Worm (Caenorhabditis elegans) whole organism, early embryonic: Measurements from ENCODE around the gene ZK380.4.
"Not testable (repeated sequence)": the region's sequence is repeated elsewhere in the genome, so short reads cannot be mapped to it uniquely, and the experiment has no call there.

Experiments used
- B0310.2 ChIP-seq: sonication (generic microtip); optimal IDR thresholded peaks from 2 replicates; lab custom pipeline; 2016; ENCODE audit warnings: mild to moderate bottlenecking, missing genetic modification characterization, missing compliant biosample characterization
- F13C5.2 ChIP-seq: sonication (generic microtip); optimal IDR thresholded peaks from 2 replicates; lab custom pipeline; 2017; ENCODE audit warnings: mild to moderate bottlenecking, missing genetic modification characterization, inconsistent platforms, missing compliant biosample characterization
- aly-1 ChIP-seq: sonication (generic microtip); optimal IDR thresholded peaks from 2 replicates; lab custom pipeline; 2016; ENCODE audit warnings: missing genetic modification characterization, missing compliant biosample characterization
- ama-1 ChIP-seq: fragments of 150-350 bp; optimal IDR thresholded peaks from 2 replicates; lab custom pipeline; 2014
- ceh-13 ChIP-seq: fragments of 200-800 bp; sonication (Bioruptor generic); optimal IDR thresholded peaks from 2 replicates; lab custom pipeline; 2018; ENCODE audit warnings: mild to moderate bottlenecking, missing genetic modification characterization, missing compliant biosample characterization
- ceh-36 ChIP-seq: sonication (generic microtip); optimal IDR thresholded peaks from 2 replicates; lab custom pipeline; 2016; ENCODE audit warnings: missing genetic modification characterization, inconsistent platforms, missing compliant biosample characterization
- ets-7 ChIP-seq: sonication (generic microtip); optimal IDR thresholded peaks from 2 replicates; lab custom pipeline; 2016; ENCODE audit warnings: missing genotype, missing genetic modification characterization, missing compliant biosample characterization
- flt-1 ChIP-seq: fragments of 200-800 bp; sonication (Bioruptor generic); IDR thresholded peaks from 2 replicates; pipeline ENCODE4 v1.3.6; 2022; ENCODE audit warnings: missing genetic modification characterization, missing compliant biosample characterization
- hmbx-1 ChIP-seq: sonication (generic microtip); optimal IDR thresholded peaks from 2 replicates; lab custom pipeline; 2016; ENCODE audit warnings: mild to moderate bottlenecking, missing genetic modification characterization, missing compliant biosample characterization
- hmg-4 ChIP-seq: fragments of 200-800 bp; sonication (Bioruptor generic); optimal IDR thresholded peaks from 2 replicates; lab custom pipeline; 2018; ENCODE audit warnings: mild to moderate bottlenecking, missing genetic modification characterization, missing compliant biosample characterization
- hnd-1 ChIP-seq: sonication (generic microtip); optimal IDR thresholded peaks from 2 replicates; lab custom pipeline; 2016; ENCODE audit warnings: missing genetic modification characterization, missing compliant biosample characterization
- pes-1 ChIP-seq: fragments of 200-800 bp; sonication (Bioruptor generic); IDR thresholded peaks from 2 replicates; pipeline ENCODE4 v1.3.6; 2022; ENCODE audit warnings: missing genetic modification reagents, missing genetic modification characterization, missing compliant biosample characterization
- scrt-1 ChIP-seq: fragments of 200-800 bp; sonication (Bioruptor generic); IDR thresholded peaks from 2 replicates; pipeline ENCODE4 v1.3.6; 2022; ENCODE audit warnings: missing genetic modification characterization, missing compliant biosample characterization
- sea-1 ChIP-seq: fragments of 200-800 bp; sonication (Bioruptor generic); conservative IDR thresholded peaks from 2 replicates; pipeline ENCODE4 v1.3.6; 2022; ENCODE audit warnings: missing genetic modification characterization, missing compliant biosample characterization
- tbx-11 ChIP-seq: fragments of 200-800 bp; sonication (Bioruptor generic); IDR thresholded peaks from 2 replicates; pipeline ENCODE4 v1.3.6; 2022; ENCODE audit warnings: missing genetic modification characterization, missing compliant biosample characterization
- tbx-37 ChIP-seq: fragments of 200-800 bp; sonication (Bioruptor generic); conservative IDR thresholded peaks from 2 replicates; pipeline ENCODE4 v1.3.6; 2022; ENCODE audit warnings: missing genetic modification reagents, missing genetic modification characterization, missing compliant biosample characterization
- tra-4 ChIP-seq: sonication (generic microtip); optimal IDR thresholded peaks from 2 replicates; lab custom pipeline; 2017; ENCODE audit warnings: missing genetic modification characterization, missing compliant biosample characterization

The ZK380.4 gene

ce11 chrX:1651668-1652067 lies at the start of gene ZK380.4:
Gene ZK380.4 (minus strand): TSS chrX:1651994.
- no peak for TF ChIP-seq ceh-36 (tag; lab: Kevin White, UChicago)
- no peak for TF ChIP-seq hmg-4 (GFP tag; lab: Kevin White, UChicago)
- no peak for TF ChIP-seq hmbx-1 (tag; lab: Kevin White, UChicago)
- no peak for TF ChIP-seq B0310.2

ce11 chrX:1698476-1698875 lies 46.7 kb upstream of the ZK380.4 start:
- TF ChIP-seq tbx-37 (GFP tag; lab: Robert Waterston, UW) = no peak
- no peak for TF ChIP-seq hnd-1 (tag; lab: Kevin White, UChicago)
- TF ChIP-seq F13C5.2 (tag; lab: Kevin White, UChicago) = no peak
- no peak for TF ChIP-seq ets-7
- TF ChIP-seq hmbx-1 (tag; lab: Kevin White, UChicago) = no peak
- TF ChIP-seq pes-1 (GFP tag; lab: Robert Waterston, UW) = no peak
- no peak for TF ChIP-seq flt-1 (GFP tag; lab: Robert Waterston, UW)
- TF ChIP-seq sea-1 (GFP tag; lab: Robert Waterston, UW) = no peak
- no peak for TF ChIP-seq aly-1 (tag; lab: Kevin White, UChicago)
- no peak for TF ChIP-seq ceh-36 (tag; lab: Kevin White, UChicago)
- TF ChIP-seq scrt-1 (GFP tag; lab: Robert Waterston, UW) = no peak
- no peak for TF ChIP-seq ceh-13
- TF ChIP-seq B0310.2 = no peak
- TF ChIP-seq tbx-11 (GFP tag; lab: Robert Waterston, UW) = no peak

- TF ChIP-seq hmg-4 (GFP tag; lab: Kevin White, UChicago); hnd-1 (tag; lab: Kevin White, UChicago); tra-4 (tag; lab: Kevin White, UChicago): not testable (repeated sequence)
Observed at ce11 chrX:1696879-1697278, 45.1 kb upstream of the ZK380.4 start, which contains the start of gene C36C9.4. Gene C36C9.4 (minus strand): TSS chrX:1696979.

- TF ChIP-seq hnd-1 (tag; lab: Kevin White, UChicago); ceh-36 (tag; lab: Kevin White, UChicago); tbx-37 (GFP tag; lab: Robert Waterston, UW): not testable (repeated sequence)
Observed at ce11 chrX:1690894-1691293, 39.1 kb upstream of the ZK380.4 start, which contains the start of gene C36C9.6. Gene C36C9.6 (minus strand): TSS chrX:1690994.

- not testable (repeated sequence) for TF ChIP-seq hnd-1 (tag; lab: Kevin White, UChicago); tbx-11 (GFP tag; lab: Robert Waterston, UW); scrt-1 (GFP tag; lab: Robert Waterston, UW)
Observed at ce11 chrX:1689996-1690395, 38.2 kb upstream of the ZK380.4 start, which contains the start of gene C36C9.12. Gene C36C9.12 (minus strand): TSS chrX:1690096.

ce11 chrX:1687079-1687478 lies 35.3 kb upstream of the ZK380.4 start, which contains the start of gene C36C9.11:
Gene C36C9.11 (plus strand): TSS chrX:1687379.
- TF ChIP-seq flt-1 (GFP tag; lab: Robert Waterston, UW); aly-1 (tag; lab: Kevin White, UChicago); ceh-13: not testable (repeated sequence)

- TF ChIP-seq tra-4 (tag; lab: Kevin White, UChicago) = no peak
- no peak for TF ChIP-seq B0310.2
- no peak for TF ChIP-seq ceh-36 (tag; lab: Kevin White, UChicago)
- no peak for TF ChIP-seq ets-7
- no peak for TF ChIP-seq flt-1 (GFP tag; lab: Robert Waterston, UW)
Observed at ce11 chrX:1682558-1682957, 30.8 kb upstream of the ZK380.4 start, which contains the start of gene meg-4. Gene meg-4 (plus strand): TSS chrX:1682954.

ce11 chrX:1678021-1678420 lies 26.2 kb upstream of the ZK380.4 start, which contains the start of gene fbxa-170:
Gene fbxa-170 (minus strand): TSS chrX:1678121.
- TF ChIP-seq ceh-36 (tag; lab: Kevin White, UChicago) (no peak), F13C5.2 (tag; lab: Kevin White, UChicago) (no peak), tbx-11 (GFP tag; lab: Robert Waterston, UW) (no peak), ama-1 (lab: Kevin White, UChicago) (no peak), flt-1 (GFP tag; lab: Robert Waterston, UW) (no peak), hmbx-1 (tag; lab: Kevin White, UChicago) (no peak), aly-1 (tag; lab: Kevin White, UChicago) (no peak), sea-1 (GFP tag; lab: Robert Waterston, UW) (no peak), tbx-37 (GFP tag; lab: Robert Waterston, UW) (no peak), hmg-4 (GFP tag; lab: Kevin White, UChicago) (no peak), scrt-1 (GFP tag; lab: Robert Waterston, UW) (no peak), hnd-1 (tag; lab: Kevin White, UChicago) (no peak), B0310.2 (no peak), ets-7 (no peak), tra-4 (tag; lab: Kevin White, UChicago) (no peak), ceh-13 (no peak)

ce11 chrX:1675879-1676278 lies 24.1 kb upstream of the ZK380.4 start:
- TF ChIP-seq flt-1 (GFP tag; lab: Robert Waterston, UW) (no peak), hmg-4 (GFP tag; lab: Kevin White, UChicago) (no peak), tbx-11 (GFP tag; lab: Robert Waterston, UW) (no peak), pes-1 (GFP tag; lab: Robert Waterston, UW) (no peak), tbx-37 (GFP tag; lab: Robert Waterston, UW) (no peak), ama-1 (lab: Kevin White, UChicago) (no peak), aly-1 (tag; lab: Kevin White, UChicago) (no peak), ceh-36 (tag; lab: Kevin White, UChicago) (no peak), tra-4 (tag; lab: Kevin White, UChicago) (no peak), sea-1 (GFP tag; lab: Robert Waterston, UW) (no peak), scrt-1 (GFP tag; lab: Robert Waterston, UW) (no peak), F13C5.2 (tag; lab: Kevin White, UChicago) (no peak), ceh-13 (no peak), B0310.2 (no peak), hmbx-1 (tag; lab: Kevin White, UChicago) (no peak), hnd-1 (tag; lab: Kevin White, UChicago) (no peak), ets-7 (no peak)
